Fruit fly (Drosophila melanogaster): ENCODE data around the gene CG7131.
A peak's percentile ranks its signal among the peaks of the same experiment; 100 is the strongest.

Gene CG7131

dm6 chr3R:18275113-18275782 lies 13.3 kb downstream of the CG7131 start:
- TF ChIP-seq Dif (GFP tag; optimal IDR thresholded peaks at IDR 0.05; ENCODE audit: partially characterized antibody), result peak; percentile 92
- TF ChIP-seq psq (GFP tag; optimal IDR thresholded peaks at IDR 0.05), result peak; percentile 38
- peak; percentile 30 for TF ChIP-seq sage (GFP tag; optimal IDR thresholded peaks at IDR 0.05)
- no peak for TF ChIP-seq CrebA (GFP tag; optimal IDR thresholded peaks at IDR 0.05; ENCODE audit: borderline replicate concordance)
- TF ChIP-seq Myc (optimal IDR thresholded peaks at IDR 0.05), result no peak
- peak in 1 of 2 experiments; percentile 42 for TF ChIP-seq foxo (GFP tag; optimal IDR thresholded peaks at IDR 0.05)
- peak; percentile 79 to 92 for TF ChIP-seq dl (GFP tag; optimal IDR thresholded peaks at IDR 0.05; ENCODE audit: insufficient read depth in 1 of 2, partially characterized antibody in 2 of 2)
- TF ChIP-seq rgr (GFP tag; optimal IDR thresholded peaks at IDR 0.05), result peak; percentile 10
- no peak for TF ChIP-seq Vsx2 (GFP tag; optimal IDR thresholded peaks at IDR 0.05; ENCODE audit: partially characterized antibody)
- TF ChIP-seq br (GFP tag; optimal IDR thresholded peaks at IDR 0.05), result no peak
- peak; percentile 35 for TF ChIP-seq Rel (GFP tag; optimal IDR thresholded peaks at IDR 0.05)
- TF ChIP-seq Rel (tag; optimal IDR thresholded peaks at IDR 0.05), result peak; percentile 96
- peak; percentile 19 for TF ChIP-seq HLH106 (tag; optimal IDR thresholded peaks at IDR 0.05)
- TF ChIP-seq dmrt93B (GFP tag; optimal IDR thresholded peaks at IDR 0.05), result no peak
- no peak for TF ChIP-seq sv (GFP tag; optimal IDR thresholded peaks at IDR 0.05)

- no peak for TF ChIP-seq woc (GFP tag; optimal IDR thresholded peaks at IDR 0.05)
- TF ChIP-seq Jra (GFP tag; optimal IDR thresholded peaks at IDR 0.05), result peak; percentile 69
- TF ChIP-seq sv (GFP tag; optimal IDR thresholded peaks at IDR 0.05), result peak; percentile 42
- TF ChIP-seq Hr78 (GFP tag; optimal IDR thresholded peaks at IDR 0.05), result no peak
- no peak for TF ChIP-seq brk (GFP tag; optimal IDR thresholded peaks at IDR 0.05)
- no peak for TF ChIP-seq pan (optimal IDR thresholded peaks at IDR 0.05)
- TF ChIP-seq CG9705 (GFP tag; optimal IDR thresholded peaks at IDR 0.05), result peak; percentile 17
- TF ChIP-seq Dif (GFP tag; optimal IDR thresholded peaks at IDR 0.05; ENCODE audit: partially characterized antibody), result no peak
- peak; percentile 16 for TF ChIP-seq ey (GFP tag; optimal IDR thresholded peaks at IDR 0.05)
- TF ChIP-seq jim (GFP tag; optimal IDR thresholded peaks at IDR 0.05), result no peak
- peak; percentile 39 for TF ChIP-seq fru (GFP tag; optimal IDR thresholded peaks at IDR 0.05)
- TF ChIP-seq foxo (GFP tag; optimal IDR thresholded peaks at IDR 0.05), result peak in 1 of 2 experiments; percentile 36
- no peak for TF ChIP-seq dsf (GFP tag; optimal IDR thresholded peaks at IDR 0.05; ENCODE audit: borderline replicate concordance)
- no peak for TF ChIP-seq psq (GFP tag; optimal IDR thresholded peaks at IDR 0.05)
- TF ChIP-seq Mio (GFP tag; optimal IDR thresholded peaks at IDR 0.05), result no peak
- peak; percentile 47 for TF ChIP-seq br (GFP tag; optimal IDR thresholded peaks at IDR 0.05)
- TF ChIP-seq Myc (optimal IDR thresholded peaks at IDR 0.05), result peak; percentile 13
- no peak for TF ChIP-seq Rel (GFP tag; optimal IDR thresholded peaks at IDR 0.05)
- no peak for TF ChIP-seq Rel (tag; optimal IDR thresholded peaks at IDR 0.05)
These were observed 14.1 kb downstream of the CG7131 start, which contains the start of the genes Vps39 and eIF1A for dm6 chr3R:18274328-18275098. Vps39 (minus strand) TSS chr3R:18274446. eIF1A (plus strand) TSS chr3R:18274665.

DNA sequence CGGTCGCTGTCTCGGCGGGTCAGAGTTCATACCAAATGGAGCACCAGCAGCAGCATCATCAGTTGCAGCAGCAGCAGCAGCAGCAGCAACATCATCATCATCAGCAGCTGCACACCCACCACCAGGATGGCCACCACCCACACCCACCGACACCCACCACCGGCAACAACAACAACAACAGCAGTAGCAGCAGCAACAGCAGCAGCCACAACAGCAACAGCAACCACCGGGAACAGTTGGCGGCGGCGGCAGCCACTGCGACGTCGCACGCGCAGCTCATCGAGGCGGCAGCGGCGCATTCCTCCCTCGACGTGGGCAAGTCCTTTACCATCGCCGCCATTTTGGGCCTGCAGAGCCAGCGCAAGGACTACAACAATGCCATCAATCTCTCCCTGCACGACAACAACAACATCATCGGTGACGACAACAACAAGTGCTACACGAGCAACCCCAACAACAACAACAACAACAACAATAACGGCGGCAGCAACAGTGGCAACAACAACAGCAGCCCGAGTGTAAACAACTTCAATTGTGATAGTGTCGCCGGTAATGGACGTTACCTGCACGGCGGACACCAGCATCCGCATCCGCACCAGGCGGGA lies 18.7 kb downstream of the CG7131 start:
- TF ChIP-seq Dfd (GFP tag; optimal IDR thresholded peaks at IDR 0.05), result peak; percentile 89
- no peak for TF ChIP-seq CG32264 (GFP tag; optimal IDR thresholded peaks at IDR 0.05)

dm6 chr3R:18267489-18267888 lies 21.1 kb downstream of the CG7131 start, which contains the start of gene CG18599:
CG18599 (plus strand) TSS chr3R:18267789.
- TF ChIP-seq Abd-B (GFP tag; optimal IDR thresholded peaks at IDR 0.05) (no peak), Rel (GFP tag; optimal IDR thresholded peaks at IDR 0.05) (no peak), Rel (tag; optimal IDR thresholded peaks at IDR 0.05) (no peak), ey (GFP tag; optimal IDR thresholded peaks at IDR 0.05) (no peak), psq (GFP tag; optimal IDR thresholded peaks at IDR 0.05) (no peak), lola (GFP tag; optimal IDR thresholded peaks at IDR 0.05) (no peak), GATAd (GFP tag; optimal IDR thresholded peaks at IDR 0.05) (no peak), dl (GFP tag; optimal IDR thresholded peaks at IDR 0.05; ENCODE audit: insufficient read depth in 1 of 2, partially characterized antibody in 2 of 2) (no peak), fru (GFP tag; optimal IDR thresholded peaks at IDR 0.05) (no peak), Jra (GFP tag; optimal IDR thresholded peaks at IDR 0.05) (no peak), CrebA (GFP tag; optimal IDR thresholded peaks at IDR 0.05; ENCODE audit: borderline replicate concordance) (no peak), Hnf4 (GFP tag; optimal IDR thresholded peaks at IDR 0.05) (no peak), CG32264 (GFP tag; optimal IDR thresholded peaks at IDR 0.05) (no peak), sage (GFP tag; optimal IDR thresholded peaks at IDR 0.05) (no peak), tai (GFP tag; optimal IDR thresholded peaks at IDR 0.05) (no peak), N (GFP tag; optimal IDR thresholded peaks at IDR 0.05) (no peak)

Measured in whole organism, wandering third instar larva.